Worm (Caenorhabditis elegans): ENCODE results near the gene srab-1.

Gene srab-1

DNA sequence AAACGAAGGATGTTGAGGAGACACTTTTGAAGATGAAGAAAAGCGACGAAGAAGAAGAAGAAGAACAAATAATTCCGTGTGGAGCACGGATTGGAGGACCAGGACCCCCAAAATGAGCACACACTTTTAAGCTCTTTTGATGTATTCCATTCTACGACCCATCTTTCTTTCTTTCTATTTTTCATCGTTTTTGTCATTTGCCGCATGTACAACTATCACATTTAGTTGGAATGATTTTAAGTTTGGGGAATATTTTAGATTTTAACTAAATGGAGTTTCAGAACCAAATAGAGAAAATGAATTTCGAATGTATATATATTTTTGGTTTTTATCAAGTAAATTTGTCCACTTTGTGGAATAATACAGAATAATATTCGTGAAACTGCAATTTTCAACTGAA, 3.0 kb downstream of the srab-1 start, which contains the start of gene unc-46:
unc-46 (minus strand) TSS at position 101 of the 400 bp plus-strand sequence.
- no peak for TF ChIP-seq ztf-7 (tag; optimal IDR thresholded peaks at IDR 0.05)
- peak in 1 of 2 experiments; percentile 61 for TF ChIP-seq unc-62 (GFP tag; optimal IDR thresholded peaks at IDR 0.05 in 1 of 2)
- TF ChIP-seq unc-62 (tag; optimal IDR thresholded peaks at IDR 0.05): no peak
- no peak for TF ChIP-seq lin-1 (GFP tag; IDR thresholded peaks at IDR 0.05)
- no peak for TF ChIP-seq ceh-44 (GFP tag; IDR thresholded peaks at IDR 0.05)
- TF ChIP-seq nhr-237 (tag; optimal IDR thresholded peaks at IDR 0.05): no peak
- no peak for TF ChIP-seq pqm-1 (tag; optimal IDR thresholded peaks at IDR 0.05)
- no peak for TF ChIP-seq mes-2 (tag; optimal IDR thresholded peaks at IDR 0.05; ENCODE audit: poor library complexity, severe bottlenecking)

DNA sequence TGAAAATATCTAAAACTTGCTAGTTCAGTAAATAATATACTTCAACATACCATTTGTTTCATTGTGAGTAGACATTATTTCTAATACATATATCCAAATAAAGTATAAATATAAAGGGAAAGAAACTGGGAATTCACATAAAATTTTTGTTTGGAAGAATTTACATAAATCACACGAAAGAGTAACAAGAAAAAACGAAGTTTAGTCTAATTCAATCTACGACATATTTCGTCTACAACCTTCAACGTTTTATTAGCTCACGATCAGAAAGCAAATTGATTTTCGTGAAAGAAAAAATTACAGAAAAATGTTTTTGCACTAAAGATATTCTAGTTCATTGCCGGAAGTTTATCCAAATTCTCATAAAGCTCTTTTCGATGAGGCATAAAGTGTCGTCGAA, 4.9 kb downstream of the srab-1 start, which contains the start of gene C04F5.2:
C04F5.2 (minus strand) TSS at position 101 of the 400 bp plus-strand sequence.
- TF ChIP-seq spr-1 (tag; optimal IDR thresholded peaks at IDR 0.05) (no peak), aha-1 (tag) (no peak), fos-1 (tag; optimal IDR thresholded peaks at IDR 0.05) (no peak), lin-1 (GFP tag; IDR thresholded peaks at IDR 0.05) (no peak), madf-9 (GFP tag; conservative IDR thresholded peaks at IDR 0.05) (no peak), rbr-2 (tag; optimal IDR thresholded peaks at IDR 0.05) (no peak), snpc-1.2 (GFP tag; IDR thresholded peaks at IDR 0.05) (no peak), T26A8.4 (GFP tag; IDR thresholded peaks at IDR 0.05) (no peak), daf-8 (GFP tag; IDR thresholded peaks at IDR 0.05) (no peak)

DNA sequence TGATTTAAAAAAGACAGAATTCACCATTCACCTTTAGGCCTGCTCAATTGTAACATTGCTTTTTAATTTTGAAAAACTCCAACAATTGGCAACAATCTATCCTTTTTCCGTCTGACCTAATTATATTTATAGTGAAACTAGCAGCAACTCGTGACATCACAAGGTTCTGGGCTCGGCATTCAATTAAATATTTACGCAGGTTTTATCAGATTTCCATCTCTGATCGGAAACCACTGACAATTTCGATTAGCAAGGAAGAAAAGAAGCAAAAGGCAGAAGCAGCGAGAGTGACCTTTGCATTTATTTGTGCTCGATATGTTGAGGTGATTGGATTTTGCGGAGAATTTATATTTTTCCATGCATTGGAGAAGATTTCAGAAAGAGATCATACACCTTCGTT, 11.5 kb downstream of the srab-1 start:
- TF ChIP-seq Y75B8A.6 (GFP tag; IDR thresholded peaks at IDR 0.05): no peak
- TF ChIP-seq unc-39 (tag; optimal IDR thresholded peaks at IDR 0.05): no peak
- TF ChIP-seq hlh-30 (tag; optimal IDR thresholded peaks at IDR 0.05; ENCODE audit: insufficient read depth): no peak
- no peak for TF ChIP-seq set-16 (GFP tag; IDR thresholded peaks at IDR 0.05)
- TF ChIP-seq saeg-2 (GFP tag; IDR thresholded peaks at IDR 0.05): no peak
- no peak for TF ChIP-seq nhr-11 (tag; optimal IDR thresholded peaks at IDR 0.05)
- no peak for TF ChIP-seq lin-29 (GFP tag; IDR thresholded peaks at IDR 0.05)
- no peak for TF ChIP-seq dmd-8 (GFP tag; IDR thresholded peaks at IDR 0.05)
- TF ChIP-seq snpc-4 (tag; optimal IDR thresholded peaks at IDR 0.05): no peak
- no peak for TF ChIP-seq tra-1 (GFP tag; IDR thresholded peaks at IDR 0.05)

DNA sequence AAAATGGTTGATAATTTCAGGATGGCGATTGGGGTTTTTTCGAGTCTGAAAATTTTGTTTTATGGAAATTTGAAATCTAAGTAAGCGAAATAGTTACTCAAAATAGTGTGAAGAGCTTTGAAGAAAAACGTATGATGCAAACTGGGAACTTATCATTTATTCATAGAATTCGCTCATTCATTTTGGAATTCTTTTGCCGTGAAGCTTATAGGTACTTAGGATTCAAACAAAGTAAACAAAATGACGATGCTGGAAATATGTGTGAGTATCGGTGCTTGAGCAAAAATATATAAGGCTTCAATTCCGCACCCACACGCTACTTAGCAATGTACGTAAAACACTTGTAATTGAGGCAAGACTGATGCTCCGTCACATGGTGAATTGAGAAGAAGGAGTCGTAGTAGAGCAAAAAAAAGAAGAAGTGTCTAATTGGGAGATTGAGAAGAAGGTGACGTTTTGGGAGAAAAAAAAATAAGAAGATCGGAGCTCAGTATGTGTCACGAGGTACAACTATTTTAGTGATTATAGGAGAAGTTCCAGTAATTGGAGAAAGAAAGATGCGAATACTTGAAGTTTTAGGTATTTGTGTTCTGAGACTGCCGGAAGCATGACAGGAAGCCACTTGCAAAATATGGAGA, 12.3 kb downstream of the srab-1 start, which contains the start of gene glb-32:
glb-32 (minus strand) TSS at position 51 of the 638 bp plus-strand sequence.
- TF ChIP-seq mdl-1 (tag; optimal IDR thresholded peaks at IDR 0.05): no peak
- peak in 1 of 2 experiments; percentile 11 for TF ChIP-seq lsy-2 (tag; optimal IDR thresholded peaks at IDR 0.05)
- no peak for TF ChIP-seq F10B5.3 (tag; optimal IDR thresholded peaks at IDR 0.05)
- no peak for TF ChIP-seq ceh-62 (tag; optimal IDR thresholded peaks at IDR 0.05)
- no peak for TF ChIP-seq nhr-76 (tag; optimal IDR thresholded peaks at IDR 0.05)
- no peak for TF ChIP-seq ceh-20 (GFP tag; IDR thresholded peaks at IDR 0.05)
- no peak for TF ChIP-seq ZK337.2 (GFP tag; IDR thresholded peaks at IDR 0.05)
- TF ChIP-seq nhr-111 (GFP tag; optimal IDR thresholded peaks at IDR 0.05): no peak
- TF ChIP-seq unc-62 (GFP tag; optimal IDR thresholded peaks at IDR 0.05 in 1 of 2): peak in 1 of 2 experiments; percentile 68
- TF ChIP-seq unc-62 (tag; optimal IDR thresholded peaks at IDR 0.05): no peak

DNA sequence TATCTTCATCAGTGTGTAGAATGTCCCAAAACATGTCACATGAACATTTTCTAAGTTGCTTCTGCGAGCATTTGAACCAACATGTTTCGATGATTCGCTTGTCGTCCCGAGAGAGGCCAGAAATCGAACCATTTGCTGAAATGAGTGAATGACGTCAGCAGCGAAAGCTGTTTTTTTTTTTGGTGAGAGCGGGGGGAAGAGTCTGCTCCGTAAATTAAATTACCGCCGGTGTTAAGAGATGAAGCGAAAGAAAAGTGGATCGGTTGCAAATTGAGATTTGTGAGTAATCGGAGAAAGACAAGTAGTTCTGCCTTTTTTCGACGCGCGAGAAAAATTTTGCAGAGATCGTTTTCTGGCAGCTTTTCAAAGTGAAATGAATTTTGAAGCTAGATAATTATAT, 13.6 kb downstream of the srab-1 start:
- TF ChIP-seq dmd-6 (GFP tag; IDR thresholded peaks at IDR 0.05) (0 out of 2 replicates have a peak, but pooled peaks have one; percentile 11), daf-19 (GFP tag; conservative IDR thresholded peaks at IDR 0.05) (no peak), ces-1 (GFP tag; optimal IDR thresholded peaks at IDR 0.05) (peak; percentile 54), ctbp-1 (GFP tag; IDR thresholded peaks at IDR 0.05) (0 out of 2 replicates have a peak, but pooled peaks have one; percentile 34)
